Worm (Caenorhabditis elegans) whole organism, mixed stage, embryonic: ENCODE results near the gene W03G11.3.

ENCODE experiments used
- elt-3 ChIP-seq: fragments of 150-350 bp; optimal IDR thresholded peaks from 2 replicates; lab custom pipeline; 2014; ENCODE audit warnings: missing biosample characterization, missing genetic modification characterization
- pha-4 ChIP-seq: fragments of 150-350 bp; optimal IDR thresholded peaks from 2 replicates; lab custom pipeline; 2018; ENCODE audit warnings: missing biosample characterization, missing genetic modification reagents, missing genetic modification characterization
- sem-2 ChIP-seq: fragments of 200-800 bp; sonication (Bioruptor generic); optimal IDR thresholded peaks from 2 replicates; lab custom pipeline; 2018; ENCODE audit warnings: mild to moderate bottlenecking, missing genetic modification characterization, missing compliant biosample characterization
- snpc-4 ChIP-seq: fragments of 150-350 bp; optimal IDR thresholded peaks from 2 replicates; lab custom pipeline; 2014; ENCODE audit warnings: missing biosample characterization, missing genetic modification characterization
- sptf-1 ChIP-seq: sonication (generic microtip); optimal IDR thresholded peaks from 2 replicates; lab custom pipeline; 2017; ENCODE audit warnings: mild to moderate bottlenecking, missing genetic modification characterization, moderate library complexity, missing compliant biosample characterization

- TF ChIP-seq sptf-1 (tag; lab: Kevin White, UChicago): no peak
- no peak for TF ChIP-seq pha-4 (tag; lab: Kevin White, UChicago)
- no peak for TF ChIP-seq sem-2 (GFP tag; lab: Kevin White, UChicago)
- TF ChIP-seq snpc-4 (tag; lab: Kevin White, UChicago): no peak
- TF ChIP-seq elt-3 (tag; lab: Kevin White, UChicago): no peak
Measured at ce11 chrX:12114024-12114423, 10.4 kb upstream of the W03G11.3 start, which contains the start of gene lgc-15.
